Worm (Caenorhabditis elegans) whole organism, L4 larva: ENCODE measurements around the gene ceh-86.

Source experiments
- D1046.2 ChIP-seq: fragments of 200-800 bp; sonication (Bioruptor generic); IDR thresholded peaks from 2 replicates; pipeline ENCODE4 v1.3.6; 2022; ENCODE audit warnings: missing genetic modification characterization, missing compliant biosample characterization
- F44E2.7 ChIP-seq: fragments of 200-800 bp; sonication (Bioruptor generic); IDR thresholded peaks from 2 replicates; pipeline ENCODE4 v2.1.2; 2022; ENCODE audit warnings: missing genetic modification characterization, missing compliant biosample characterization
- F49E8.2 ChIP-seq: sonication (generic microtip); optimal IDR thresholded peaks from 2 replicates; lab custom pipeline; 2016; ENCODE audit warnings: missing compliant biosample characterization, mild to moderate bottlenecking, missing genetic modification characterization, borderline replicate concordance
- T20F7.1 ChIP-seq: fragments of 200-800 bp; sonication (Bioruptor generic); optimal IDR thresholded peaks from 2 replicates; lab custom pipeline; 2018; ENCODE audit warnings: mild to moderate bottlenecking, missing genetic modification characterization, missing compliant biosample characterization
- T26A8.4 ChIP-seq: fragments of 200-800 bp; sonication (Bioruptor generic); IDR thresholded peaks from 2 replicates; pipeline ENCODE4 v1.3.6; 2022; ENCODE audit warnings: missing genetic modification characterization, missing compliant biosample characterization
- Y105C5A.15 ChIP-seq: fragments of 200-800 bp; sonication (Bioruptor generic); IDR thresholded peaks from 2 replicates; pipeline ENCODE4 v1.3.6; 2022; ENCODE audit warnings: missing genetic modification characterization, missing compliant biosample characterization
- Y75B8A.6 ChIP-seq: fragments of 200-800 bp; sonication (Bioruptor generic); IDR thresholded peaks from 2 replicates; pipeline ENCODE4 v1.3.6; 2022; ENCODE audit warnings: missing genetic modification reagents, missing genetic modification characterization, missing compliant biosample characterization
- ZK546.5 ChIP-seq, 2 experiments: sonication (generic microtip); optimal IDR thresholded peaks; 2 replicates each; lab custom pipeline; 2017; ENCODE audit warnings: missing biosample characterization in 2 of 2, missing genetic modification characterization in 2 of 2
- ama-1 ChIP-seq: fragments of 150-350 bp; optimal IDR thresholded peaks from 2 replicates; lab custom pipeline; 2014; ENCODE audit warnings: inconsistent platforms, mixed read lengths
- ceh-28 ChIP-seq: fragments of 150-350 bp; optimal IDR thresholded peaks from 2 replicates; lab custom pipeline; 2014; ENCODE audit warnings: missing biosample characterization, missing genetic modification reagents, missing genetic modification characterization
- ceh-82 ChIP-seq: sonication (generic microtip); optimal IDR thresholded peaks from 2 replicates; lab custom pipeline; 2017; ENCODE audit warnings: missing biosample characterization, missing genetic modification characterization
- cey-2 ChIP-seq: sonication (generic microtip); optimal IDR thresholded peaks from 3 replicates; lab custom pipeline; 2017; ENCODE audit warnings: missing genetic modification characterization, mild to moderate bottlenecking, missing compliant biosample characterization, antibody characterized with exemption, borderline replicate concordance; ENCODE audit not compliant: insufficient read depth
- daf-12 ChIP-seq: fragments of 150-350 bp; optimal IDR thresholded peaks from 2 replicates; lab custom pipeline; 2014; ENCODE audit warnings: missing biosample characterization, missing genetic modification reagents, missing genetic modification characterization
- daf-16 ChIP-seq, 3 experiments: sonication (generic microtip); optimal IDR thresholded peaks; 2 replicates each; lab custom pipeline; 2016 to 2017; ENCODE audit warnings: missing genetic modification characterization in 3 of 3, missing genetic modification reagents in 3 of 3, mild to moderate bottlenecking in 2 of 3, missing compliant biosample characterization in 2 of 3, missing biosample characterization in 1 of 3, moderate library complexity in 1 of 3
- daf-19 ChIP-seq: fragments of 200-800 bp; sonication (Bioruptor generic); conservative IDR thresholded peaks from 2 replicates; pipeline ENCODE4 v1.3.6; 2022; ENCODE audit warnings: missing genetic modification characterization, missing compliant biosample characterization
- dmd-8 ChIP-seq: fragments of 200-800 bp; sonication (Bioruptor generic); IDR thresholded peaks from 2 replicates; pipeline ENCODE4 v1.3.6; 2022; ENCODE audit warnings: missing genetic modification characterization, missing compliant biosample characterization
- duxl-1 ChIP-seq: sonication (generic microtip); optimal IDR thresholded peaks from 2 replicates; lab custom pipeline; 2016; ENCODE audit warnings: mild to moderate bottlenecking, missing genetic modification characterization, moderate library complexity, missing compliant biosample characterization; ENCODE audit not compliant: poor library complexity
- dve-1 ChIP-seq: sonication (generic microtip); optimal IDR thresholded peaks from 2 replicates; lab custom pipeline; 2017; ENCODE audit warnings: antibody characterized with exemption, mild to moderate bottlenecking, missing genetic modification characterization, missing compliant biosample characterization; ENCODE audit not compliant: insufficient read depth
- gei-8 ChIP-seq: fragments of 200-800 bp; sonication (Bioruptor generic); optimal IDR thresholded peaks from 2 replicates; lab custom pipeline; 2018; ENCODE audit warnings: mild to moderate bottlenecking, missing genetic modification characterization, missing compliant biosample characterization
- hlh-11 ChIP-seq: fragments of 200-800 bp; sonication (Bioruptor generic); optimal IDR thresholded peaks from 2 replicates; lab custom pipeline; 2018; ENCODE audit warnings: mild to moderate bottlenecking, missing genetic modification characterization, missing compliant biosample characterization
- hmg-1.1 ChIP-seq: fragments of 200-800 bp; sonication (Bioruptor generic); IDR thresholded peaks from 2 replicates; pipeline ENCODE4 v1.3.6; 2022; ENCODE audit warnings: missing genetic modification reagents, missing genetic modification characterization, missing compliant biosample characterization
- lim-7 ChIP-seq: fragments of 200-800 bp; sonication (Bioruptor generic); IDR thresholded peaks from 2 replicates; pipeline ENCODE4 v1.3.6; 2022; ENCODE audit warnings: missing genetic modification characterization, missing compliant biosample characterization
- lin-13 ChIP-seq: fragments of 150-350 bp; optimal IDR thresholded peaks from 2 replicates; lab custom pipeline; 2014; ENCODE audit warnings: missing biosample characterization, missing genetic modification reagents, missing genetic modification characterization
- lin-15B ChIP-seq: fragments of 150-350 bp; sonication (generic microtip); optimal IDR thresholded peaks from 3 replicates; lab custom pipeline; 2014; ENCODE audit warnings: missing biosample characterization, missing genetic modification characterization
- lin-39 ChIP-seq: fragments of 150-350 bp; optimal IDR thresholded peaks from 2 replicates; lab custom pipeline; 2014; ENCODE audit warnings: missing biosample characterization, missing genetic modification reagents, missing genetic modification characterization
- madf-9 ChIP-seq: fragments of 200-800 bp; sonication (Bioruptor generic); conservative IDR thresholded peaks from 2 replicates; pipeline ENCODE4 v1.3.6; 2022; ENCODE audit warnings: missing genetic modification reagents, missing genetic modification characterization, missing compliant biosample characterization
- mdt-29 ChIP-seq: fragments of 200-800 bp; sonication (Bioruptor generic); IDR thresholded peaks from 2 replicates; pipeline ENCODE4 v1.3.6; 2022; ENCODE audit warnings: missing genetic modification reagents, missing genetic modification characterization, missing compliant biosample characterization
- mep-1 ChIP-seq: fragments of 150-350 bp; sonication (generic microtip); optimal IDR thresholded peaks from 3 replicates; lab custom pipeline; 2014; ENCODE audit warnings: missing biosample characterization, missing genetic modification characterization
- mes-2 ChIP-seq: sonication (generic microtip); optimal IDR thresholded peaks from 2 replicates; lab custom pipeline; 2016; ENCODE audit warnings: missing genotype, mild to moderate bottlenecking, missing genetic modification characterization, missing compliant biosample characterization; ENCODE audit not compliant: poor library complexity, severe bottlenecking
- mxl-3 ChIP-seq: fragments of 200-800 bp; sonication (Bioruptor generic); optimal IDR thresholded peaks from 2 replicates; lab custom pipeline; 2018; ENCODE audit warnings: mild to moderate bottlenecking, missing genetic modification characterization, missing compliant biosample characterization
- nhr-10 ChIP-seq: fragments of 150-350 bp; optimal IDR thresholded peaks from 2 replicates; lab custom pipeline; 2014; ENCODE audit warnings: missing biosample characterization, missing genetic modification characterization
- nhr-25 ChIP-seq: sonication (generic microtip); optimal IDR thresholded peaks from 2 replicates; lab custom pipeline; 2017; ENCODE audit warnings: missing genetic modification characterization, mild to moderate bottlenecking, missing compliant biosample characterization, antibody characterized with exemption, moderate library complexity, borderline replicate concordance; ENCODE audit not compliant: insufficient read depth
- nhr-28 ChIP-seq: fragments of 150-350 bp; optimal IDR thresholded peaks from 2 replicates; lab custom pipeline; 2014; ENCODE audit warnings: missing biosample characterization, missing genetic modification characterization
- nhr-42 ChIP-seq: fragments of 200-800 bp; sonication (Bioruptor generic); IDR thresholded peaks from 2 replicates; pipeline ENCODE4 v1.3.6; 2022; ENCODE audit warnings: missing genetic modification characterization, missing compliant biosample characterization
- nhr-6 ChIP-seq: fragments of 150-350 bp; optimal IDR thresholded peaks from 2 replicates; lab custom pipeline; 2014; ENCODE audit warnings: missing biosample characterization, missing genetic modification characterization
- pha-4 ChIP-seq, 2 experiments: fragments of 150-350 bp in 1 of 2; fragments of 200-800 bp in 1 of 2; sonication (Bioruptor generic) in 1 of 2; IDR thresholded peaks in 1 of 2; optimal IDR thresholded peaks in 1 of 2; 2 replicates each; pipeline versions ENCODE4 v1.3.6 to Lab custom; 2014 to 2022; ENCODE audit warnings: missing genetic modification characterization in 2 of 2, missing genetic modification reagents in 2 of 2, missing biosample characterization in 1 of 2, missing compliant biosample characterization in 1 of 2
- php-3 ChIP-seq: fragments of 200-800 bp; sonication (Bioruptor generic); IDR thresholded peaks from 2 replicates; pipeline ENCODE4 v1.3.6; 2022; ENCODE audit warnings: missing genetic modification reagents, missing genetic modification characterization, missing compliant biosample characterization
- saeg-2 ChIP-seq: fragments of 200-800 bp; sonication (Bioruptor generic); IDR thresholded peaks from 2 replicates; pipeline ENCODE4 v1.3.6; 2022; ENCODE audit warnings: missing genetic modification reagents, missing genetic modification characterization, missing compliant biosample characterization
- sdz-12 ChIP-seq: fragments of 200-800 bp; sonication (Bioruptor generic); optimal IDR thresholded peaks from 2 replicates; lab custom pipeline; 2018; ENCODE audit warnings: mild to moderate bottlenecking, missing genetic modification characterization, missing compliant biosample characterization
- set-16 ChIP-seq: fragments of 200-800 bp; sonication (Bioruptor generic); IDR thresholded peaks from 2 replicates; pipeline ENCODE4 v1.3.6; 2022; ENCODE audit warnings: missing genetic modification reagents, missing genetic modification characterization, missing compliant biosample characterization
- spr-1 ChIP-seq: sonication (generic microtip); optimal IDR thresholded peaks from 2 replicates; lab custom pipeline; 2016; ENCODE audit warnings: mild to moderate bottlenecking, missing genetic modification characterization, missing compliant biosample characterization
- unc-39 ChIP-seq: sonication (generic microtip); optimal IDR thresholded peaks from 2 replicates; lab custom pipeline; 2017; ENCODE audit warnings: missing biosample characterization, missing genetic modification characterization
- vab-7 ChIP-seq: fragments of 200-800 bp; sonication (Bioruptor generic); IDR thresholded peaks from 2 replicates; pipeline ENCODE4 v1.3.6; 2022; ENCODE audit warnings: missing genetic modification reagents, missing genetic modification characterization, missing compliant biosample characterization
- zfp-2 ChIP-seq: sonication (generic microtip); optimal IDR thresholded peaks from 2 replicates; lab custom pipeline; 2016; ENCODE audit warnings: mild to moderate bottlenecking, missing genetic modification characterization, missing compliant biosample characterization
- zip-11 ChIP-seq: fragments of 200-800 bp; sonication (Bioruptor generic); IDR thresholded peaks from 2 replicates; pipeline ENCODE4 v1.3.6; 2022; ENCODE audit warnings: missing genetic modification characterization, missing compliant biosample characterization

The ceh-86 gene

ce11 chrII:2380174-2380573 is 51.7 kb downstream of the ceh-86 start, which contains the start of gene F16G10.7:
F16G10.7 (minus strand) TSS chrII:2380274.
- TF ChIP-seq daf-16 (GFP tag; optimal IDR thresholded peaks at IDR 0.05; lab: Kevin White, UChicago) (no peak), daf-16 (tag; optimal IDR thresholded peaks at IDR 0.05; lab: Kevin White, UChicago) (no peak), nhr-25 (no peak), F44E2.7 (GFP tag; lab: Robert Waterston, UW) (no peak), duxl-1 (no peak), nhr-10 (tag; lab: Kevin White, UChicago) (no peak), nhr-6 (tag; lab: Kevin White, UChicago) (no peak), T20F7.1 (GFP tag; lab: Kevin White, UChicago) (no peak), madf-9 (GFP tag; lab: Robert Waterston, UW) (no peak), lin-39 (tag; lab: Kevin White, UChicago) (no peak), hlh-11 (tag; lab: Kevin White, UChicago) (no peak), lin-13 (no peak), nhr-28 (tag; lab: Kevin White, UChicago) (no peak), nhr-42 (no peak), mdt-29 (no peak)

ce11 chrII:2379673-2380072 is 52.2 kb downstream of the ceh-86 start:
- TF ChIP-seq F44E2.7 (GFP tag; lab: Robert Waterston, UW) (no peak), lim-7 (GFP tag; lab: Robert Waterston, UW) (no peak), ZK546.5 (tag; optimal IDR thresholded peaks at IDR 0.05; lab: Kevin White, UChicago) (no peak), set-16 (peak; percentile 83)
- TF ChIP-seq, all 104 proteins: peak for 1

ce11 chrII:2378465-2379009 is 53.3 kb downstream of the ceh-86 start:
- peak; percentile 100 for TF ChIP-seq php-3 (GFP tag; lab: Robert Waterston, UW)
- TF ChIP-seq ceh-28 (tag; lab: Kevin White, UChicago), result no peak
- TF ChIP-seq Y75B8A.6 (GFP tag; lab: Robert Waterston, UW), result peak; percentile 58; the same call in 1 of the 2 replicates
- TF ChIP-seq hmg-1.1 (GFP tag; lab: Robert Waterston, UW), result 0 out of 2 replicates have a peak, but pooled peaks have one; percentile 29
- TF ChIP-seq dmd-8, result no peak; the same call in 1 of the 2 replicates
- TF ChIP-seq D1046.2 (GFP tag; lab: Robert Waterston, UW), result no peak
- peak; percentile 95 for TF ChIP-seq nhr-28 (tag; lab: Kevin White, UChicago)
- TF ChIP-seq ama-1, result no peak
- TF ChIP-seq saeg-2, result peak; percentile 77; the same call in 1 of the 2 replicates
- TF ChIP-seq nhr-6 (tag; lab: Kevin White, UChicago), result peak; percentile 51
- no peak for TF ChIP-seq mep-1
- no peak for TF ChIP-seq daf-19
- peak; percentile 92 for TF ChIP-seq pha-4 (GFP tag; IDR thresholded peaks at IDR 0.05; lab: Robert Waterston, UW)
- no peak for TF ChIP-seq pha-4 (tag; optimal IDR thresholded peaks at IDR 0.05; lab: Kevin White, UChicago)
- no peak for TF ChIP-seq sdz-12 (GFP tag; lab: Kevin White, UChicago)
- peak; percentile 77 for TF ChIP-seq duxl-1
- TF ChIP-seq gei-8 (GFP tag; lab: Kevin White, UChicago), result no peak
- TF ChIP-seq daf-12 (tag; lab: Kevin White, UChicago), result no peak
- peak; percentile 66 for TF ChIP-seq mxl-3 (GFP tag; lab: Kevin White, UChicago)
- TF ChIP-seq zip-11 (GFP tag; lab: Robert Waterston, UW), result no peak
- TF ChIP-seq T26A8.4 (GFP tag; lab: Robert Waterston, UW), result peak; percentile 55; the same call in 1 of the 2 replicates
- no peak for TF ChIP-seq mes-2 (tag; lab: Kevin White, UChicago)
- TF ChIP-seq lin-15B (tag; lab: Kevin White, UChicago), result no peak
- TF ChIP-seq Y105C5A.15 (GFP tag; lab: Robert Waterston, UW), result no peak
- TF ChIP-seq ceh-82 (tag; lab: Kevin White, UChicago), result no peak
- peak; percentile 29 for TF ChIP-seq spr-1
- no peak for TF ChIP-seq unc-39 (tag; lab: Kevin White, UChicago)
- TF ChIP-seq madf-9 (GFP tag; lab: Robert Waterston, UW), result 0 out of 2 replicates have a peak, but pooled peaks have one; percentile 7
- TF ChIP-seq dve-1, result peak; percentile 91
- TF ChIP-seq zfp-2 (tag; lab: Kevin White, UChicago), result no peak
- no peak for TF ChIP-seq F49E8.2 (tag; lab: Kevin White, UChicago)
- peak; percentile 93 for TF ChIP-seq cey-2
- TF ChIP-seq vab-7, result no peak
